Fruit fly (Drosophila melanogaster) whole organism, embryonic: ENCODE measurements around the gene SPARC.
A peak's percentile ranks its signal among the peaks of the same experiment; 100 is the strongest.

Experiments used
- Antp ChIP-seq: fragments of 200-800 bp; sonication (Bioruptor generic); optimal IDR thresholded peaks from 3 replicates; lab custom pipeline; 2016; ENCODE audit warnings: missing biosample characterization, missing genetic modification characterization
- Atf6 ChIP-seq: fragments of 200-800 bp; sonication (Bioruptor generic); IDR thresholded peaks from 2 replicates; pipeline ENCODE4 v1.3.6; 2022; ENCODE audit warnings: missing biosample characterization, missing genetic modification characterization
- CG10209 ChIP-seq: fragments of 200-800 bp; sonication (Bioruptor generic); optimal IDR thresholded peaks from 3 replicates; lab custom pipeline; 2017; ENCODE audit warnings: missing biosample characterization, mild to moderate bottlenecking, missing genetic modification characterization, missing genetic modification reagents
- CG13296 ChIP-seq: fragments of 200-800 bp; sonication (Bioruptor generic); optimal IDR thresholded peaks from 3 replicates; lab custom pipeline; 2018; ENCODE audit warnings: missing biosample characterization, mild to moderate bottlenecking, missing genetic modification characterization
- CG13424 ChIP-seq: fragments of 200-800 bp; sonication (Bioruptor generic); optimal IDR thresholded peaks from 2 replicates; lab custom pipeline; 2019; ENCODE audit warnings: missing biosample characterization, mild to moderate bottlenecking, missing genetic modification characterization, moderate library complexity
- CG13624 ChIP-seq: fragments of 200-800 bp; sonication (Bioruptor generic); optimal IDR thresholded peaks from 2 replicates; lab custom pipeline; 2016; ENCODE audit warnings: missing biosample characterization, missing genetic modification characterization
- CG14014 ChIP-seq: fragments of 200-800 bp; sonication (Bioruptor generic); IDR thresholded peaks from 2 replicates; pipeline ENCODE4 v1.3.6; 2022; ENCODE audit warnings: missing biosample characterization, missing genetic modification characterization
- CG16815 ChIP-seq: fragments of 200-800 bp; sonication (Bioruptor generic); optimal IDR thresholded peaks from 3 replicates; lab custom pipeline; 2017; ENCODE audit warnings: missing biosample characterization, mild to moderate bottlenecking, missing genetic modification characterization
- CG17829 ChIP-seq: fragments of 200-800 bp; optimal IDR thresholded peaks from 2 replicates; lab custom pipeline; 2019; ENCODE audit warnings: missing biosample characterization, mild to moderate bottlenecking, missing genetic modification characterization, moderate library complexity
- CG18619 ChIP-seq: fragments of 200-800 bp; sonication (Bioruptor generic); optimal IDR thresholded peaks from 3 replicates; lab custom pipeline; 2017; ENCODE audit warnings: missing biosample characterization, mild to moderate bottlenecking, missing genetic modification characterization
- CG18764 ChIP-seq: fragments of 200-800 bp; sonication (Bioruptor generic); optimal IDR thresholded peaks from 3 replicates; lab custom pipeline; 2016; ENCODE audit warnings: missing biosample characterization, missing genetic modification characterization
- CG32772 ChIP-seq: fragments of 200-800 bp; sonication (Bioruptor generic); IDR thresholded peaks from 2 replicates; pipeline ENCODE4 v1.3.6; 2022; ENCODE audit warnings: missing biosample characterization, missing genetic modification characterization
- CG3995 ChIP-seq: fragments of 200-800 bp; sonication (Bioruptor generic); optimal IDR thresholded peaks from 3 replicates; lab custom pipeline; 2016; ENCODE audit warnings: missing biosample characterization, missing genetic modification characterization
- CG4282 ChIP-seq: fragments of 200-800 bp; sonication (Bioruptor generic); optimal IDR thresholded peaks from 2 replicates; lab custom pipeline; 2016; ENCODE audit warnings: missing biosample characterization, missing genetic modification characterization
- CG4424 ChIP-seq: fragments of 200-800 bp; sonication (Bioruptor generic); optimal IDR thresholded peaks from 3 replicates; lab custom pipeline; 2016; ENCODE audit warnings: missing biosample characterization, missing genetic modification characterization
- CG5180 ChIP-seq: fragments of 200-800 bp; sonication (Bioruptor generic); optimal IDR thresholded peaks from 3 replicates; lab custom pipeline; 2017; ENCODE audit warnings: missing biosample characterization, missing genetic modification characterization, mild to moderate bottlenecking, moderate library complexity, missing genetic modification reagents
- CG6854 ChIP-seq: fragments of 200-800 bp; sonication (Bioruptor generic); optimal IDR thresholded peaks from 3 replicates; lab custom pipeline; 2017; ENCODE audit warnings: missing biosample characterization, mild to moderate bottlenecking, missing genetic modification characterization
- CG7839 ChIP-seq: fragments of 200-800 bp; sonication (Bioruptor generic); optimal IDR thresholded peaks from 3 replicates; lab custom pipeline; 2018; ENCODE audit warnings: missing biosample characterization, mild to moderate bottlenecking, missing genetic modification characterization, moderate library complexity
- CG8765 ChIP-seq: fragments of 200-800 bp; sonication (Bioruptor generic); IDR thresholded peaks from 2 replicates; pipeline ENCODE4 v1.3.6; 2022; ENCODE audit warnings: missing biosample characterization, missing genetic modification characterization
- CG9727 ChIP-seq: fragments of 200-800 bp; sonication (Bioruptor generic); optimal IDR thresholded peaks from 3 replicates; lab custom pipeline; 2017; ENCODE audit warnings: missing biosample characterization, mild to moderate bottlenecking, missing genetic modification characterization
- CG9797 ChIP-seq: fragments of 200-800 bp; sonication (Bioruptor generic); optimal IDR thresholded peaks from 3 replicates; lab custom pipeline; 2018; ENCODE audit warnings: missing biosample characterization, mild to moderate bottlenecking, missing genetic modification characterization
- Drgx ChIP-seq: fragments of 200-800 bp; sonication (Bioruptor generic); IDR thresholded peaks from 2 replicates; pipeline ENCODE4 v1.3.6; 2022; ENCODE audit warnings: missing biosample characterization, missing genetic modification characterization
- ERR ChIP-seq: fragments of 200-800 bp; sonication (Bioruptor generic); optimal IDR thresholded peaks from 2 replicates; lab custom pipeline; 2016; ENCODE audit warnings: missing biosample characterization, missing genetic modification characterization
- Gug ChIP-seq: fragments of 200-800 bp; sonication (Bioruptor generic); IDR thresholded peaks from 4 replicates; pipeline ENCODE4 v1.3.6; 2022; ENCODE audit warnings: missing biosample characterization, missing genetic modification characterization
- Nf-YA ChIP-seq: fragments of 200-800 bp; sonication (Bioruptor generic); IDR thresholded peaks from 2 replicates; pipeline ENCODE4 v1.3.6; 2022; ENCODE audit warnings: missing biosample characterization, missing genetic modification characterization
- Pdp1 ChIP-seq, 2 experiments: fragments of 200-800 bp; sonication (Bioruptor generic); optimal IDR thresholded peaks; 3 replicates each; lab custom pipeline; 2016; ENCODE audit warnings: missing biosample characterization in 2 of 2, missing genetic modification characterization in 2 of 2, mild to moderate bottlenecking in 1 of 2, moderate library complexity in 1 of 2
- Usf ChIP-seq: fragments of 200-800 bp; sonication (Bioruptor generic); optimal IDR thresholded peaks from 2 replicates; lab custom pipeline; 2017; ENCODE audit warnings: missing genotype, missing biosample characterization, missing genetic modification characterization
- ac ChIP-seq: fragments of 200-800 bp; sonication (Bioruptor generic); optimal IDR thresholded peaks from 3 replicates; lab custom pipeline; 2017; ENCODE audit warnings: missing biosample characterization, mild to moderate bottlenecking, missing genetic modification characterization
- ap ChIP-seq: fragments of 200-800 bp; sonication (Bioruptor generic); IDR thresholded peaks from 2 replicates; pipeline ENCODE4 v1.3.6; 2022; ENCODE audit warnings: missing biosample characterization, missing genetic modification characterization
- bab2 ChIP-seq: fragments of 200-800 bp; sonication (Bioruptor generic); optimal IDR thresholded peaks from 2 replicates; lab custom pipeline; 2016; ENCODE audit warnings: missing biosample characterization, missing genetic modification characterization
- bsh ChIP-seq, 2 experiments: fragments of 200-800 bp; sonication (Bioruptor generic); optimal IDR thresholded peaks; 2 replicates each; lab custom pipeline; 2017 to 2018; ENCODE audit warnings: mild to moderate bottlenecking in 2 of 2, missing biosample characterization in 2 of 2, missing genetic modification characterization in 2 of 2, moderate library complexity in 1 of 2
- cas ChIP-seq: fragments of 200-800 bp; sonication (Bioruptor generic); IDR thresholded peaks from 2 replicates; pipeline ENCODE4 v1.3.6; 2022; ENCODE audit warnings: missing biosample characterization, missing genetic modification characterization
- chif ChIP-seq, 2 experiments: fragments of 200-800 bp; sonication (Bioruptor generic); optimal IDR thresholded peaks; 3 replicates each; lab custom pipeline; 2016; ENCODE audit warnings: missing biosample characterization in 2 of 2, missing genetic modification characterization in 2 of 2
- ci ChIP-seq: fragments of 200-800 bp; sonication (Bioruptor generic); IDR thresholded peaks from 3 replicates; pipeline ENCODE4 v1.3.6; 2022; ENCODE audit warnings: missing biosample characterization, missing genetic modification characterization
- dimm ChIP-seq: fragments of 200-800 bp; sonication (Bioruptor generic); IDR thresholded peaks from 2 replicates; pipeline ENCODE4 v1.3.6; 2022; ENCODE audit warnings: missing biosample characterization, missing genetic modification characterization
- esg ChIP-seq: fragments of 200-800 bp; sonication (Bioruptor generic); conservative IDR thresholded peaks from 2 replicates; pipeline ENCODE4 v1.3.6; 2022; ENCODE audit warnings: missing biosample characterization, missing genetic modification characterization
- ewg ChIP-seq: fragments of 200-800 bp; sonication (Bioruptor generic); optimal IDR thresholded peaks from 3 replicates; lab custom pipeline; 2017; ENCODE audit warnings: mild to moderate bottlenecking, missing biosample characterization, missing genetic modification reagents, missing genetic modification characterization
- fd96Cb ChIP-seq: fragments of 200-800 bp; sonication (Bioruptor generic); optimal IDR thresholded peaks from 2 replicates; lab custom pipeline; 2018; ENCODE audit warnings: missing biosample characterization, mild to moderate bottlenecking, missing genetic modification characterization, moderate library complexity
- inv ChIP-seq: fragments of 200-800 bp; sonication (Bioruptor generic); IDR thresholded peaks from 2 replicates; pipeline ENCODE4 v1.3.6; 2022; ENCODE audit warnings: missing biosample characterization, missing genetic modification characterization; ENCODE audit not compliant: partially characterized antibody
- mam ChIP-seq: fragments of 200-800 bp; sonication (Bioruptor generic); optimal IDR thresholded peaks from 3 replicates; lab custom pipeline; 2016; ENCODE audit warnings: missing biosample characterization, missing genetic modification characterization
- nerfin-1 ChIP-seq: fragments of 200-800 bp; sonication (Bioruptor generic); optimal IDR thresholded peaks from 3 replicates; lab custom pipeline; 2019; ENCODE audit warnings: missing biosample characterization, mild to moderate bottlenecking, missing genetic modification characterization, moderate library complexity
- onecut ChIP-seq: fragments of 200-800 bp; sonication (Bioruptor generic); IDR thresholded peaks from 2 replicates; pipeline ENCODE4 v1.3.6; 2022; ENCODE audit warnings: missing biosample characterization, missing genetic modification characterization
- pan ChIP-seq, 4 experiments: fragments of >200 bp in 3 of 4; fragments of 200-800 bp in 1 of 4; sonication (Bioruptor generic) in 1 of 4; optimal IDR thresholded peaks in 3 of 4; IDR thresholded peaks in 1 of 4; 2 replicates each; pipeline versions ENCODE4 v1.3.6 to Lab custom; 2017 to 2022; ENCODE audit warnings: missing biosample characterization in 2 of 4, missing genetic modification characterization in 2 of 4, mixed read lengths in 1 of 4
- peb ChIP-seq: fragments of 200-800 bp; sonication (Bioruptor generic); IDR thresholded peaks from 2 replicates; pipeline ENCODE4 v1.3.6; 2022; ENCODE audit warnings: missing biosample characterization, missing genetic modification characterization
- stc ChIP-seq: fragments of 200-800 bp; sonication (Bioruptor generic); IDR thresholded peaks from 2 replicates; pipeline ENCODE4 v1.3.6; 2022; ENCODE audit warnings: missing biosample characterization, missing genetic modification characterization
- tio ChIP-seq: fragments of 200-800 bp; sonication (Bioruptor generic); optimal IDR thresholded peaks from 2 replicates; lab custom pipeline; 2017; ENCODE audit warnings: missing biosample characterization, missing genetic modification characterization, inconsistent platforms
- ttk ChIP-seq: fragments of 200-800 bp; sonication (Bioruptor generic); IDR thresholded peaks from 2 replicates; pipeline ENCODE4 v2.1.2; 2022; ENCODE audit warnings: missing biosample characterization, missing genetic modification characterization
- unpg ChIP-seq: fragments of 200-800 bp; sonication (Bioruptor generic); optimal IDR thresholded peaks from 3 replicates; lab custom pipeline; 2018; ENCODE audit warnings: missing biosample characterization, mild to moderate bottlenecking, missing genetic modification characterization, moderate library complexity
- zfh1 ChIP-seq: fragments of 200-800 bp; sonication (Bioruptor generic); IDR thresholded peaks from 3 replicates; pipeline ENCODE4 v1.3.6; 2022; ENCODE audit warnings: missing biosample characterization, missing genetic modification characterization

The SPARC gene

dm6 chr3R:26859228-26859627, 12.6 kb downstream of the SPARC start (continued):
- TF ChIP-seq CG14014 (GFP tag; lab: Robert Waterston, UW) (0 out of 2 replicates have a peak, but pooled peaks have one; percentile 45), Atf6 (GFP tag; lab: Robert Waterston, UW) (peak; percentile 47; the same call in 1 of the 2 replicates), CG18764 (GFP tag; lab: Kevin White, UChicago) (no peak), tio (no peak), CG13624 (GFP tag; lab: Kevin White, UChicago) (no peak), bsh (GFP tag; optimal IDR thresholded peaks at IDR 0.05; lab: Kevin White, UChicago) (peak in 1 of 2 experiments; percentile 15), CG32772 (GFP tag; lab: Robert Waterston, UW) (0 out of 2 replicates have a peak, but pooled peaks have one; percentile 40), cas (GFP tag; lab: Robert Waterston, UW) (0 out of 2 replicates have a peak, but pooled peaks have one; percentile 34), CG3995 (GFP tag; lab: Kevin White, UChicago) (no peak), CG7839 (tag; lab: Kevin White, UChicago) (peak; percentile 52), unpg (peak; percentile 38), CG16815 (GFP tag; lab: Kevin White, UChicago) (peak; percentile 7), ERR (GFP tag; lab: Kevin White, UChicago) (peak; percentile 70), CG17829 (tag; lab: Kevin White, UChicago) (peak; percentile 28), CG8765 (GFP tag; lab: Robert Waterston, UW) (no peak), stc (peak; percentile 64; the same call in 1 of the 2 replicates), fd96Cb (tag; lab: Kevin White, UChicago) (peak; percentile 16), CG13296 (GFP tag; lab: Kevin White, UChicago) (peak; percentile 5), CG6854 (GFP tag; lab: Kevin White, UChicago) (peak; percentile 43), CG9727 (GFP tag; lab: Kevin White, UChicago) (peak; percentile 59), CG5180 (peak; percentile 9), peb (peak; percentile 28; the same call in 1 of the 2 replicates), dimm (GFP tag; lab: Robert Waterston, UW) (no peak), mam (GFP tag; lab: Kevin White, UChicago) (peak; percentile 33), esg (GFP tag; lab: Robert Waterston, UW) (peak; percentile 34; the same call in 1 of the 2 replicates), CG9797 (no peak), CG18619 (peak; percentile 12), CG13424 (tag; lab: Kevin White, UChicago) (peak; percentile 18), nerfin-1 (no peak), Antp (GFP tag; lab: Kevin White, UChicago) (peak; percentile 72), pan (optimal IDR thresholded peaks at IDR 0.05; lab: Kevin White, UChicago) (no peak), pan (GFP tag; optimal IDR thresholded peaks at IDR 0.05 in 1 of 2, IDR thresholded peaks at IDR 0.05 in 1 of 2) (peak in 1 of 2 experiments; percentile 71), inv (GFP tag; lab: Robert Waterston, UW) (no peak), ci (GFP tag; lab: Robert Waterston, UW) (0 out of 3 replicates have a peak, but pooled peaks have one; percentile 38), chif (GFP tag; optimal IDR thresholded peaks at IDR 0.05; lab: Kevin White, UChicago) (peak in 1 of 2 experiments; percentile 14), ac (GFP tag; lab: Kevin White, UChicago) (peak; percentile 4), Usf (GFP tag; lab: Kevin White, UChicago) (no peak), ap (GFP tag; lab: Robert Waterston, UW) (0 out of 2 replicates have a peak, but pooled peaks have one; percentile 10), onecut (GFP tag; lab: Robert Waterston, UW) (peak; percentile 76), CG10209 (GFP tag; lab: Kevin White, UChicago) (peak; percentile 7), bab2 (GFP tag; lab: Kevin White, UChicago) (peak; percentile 22), Pdp1 (GFP tag; optimal IDR thresholded peaks at IDR 0.05; lab: Kevin White, UChicago) (peak in 1 of 2 experiments; percentile 66), ewg (peak; percentile 9), ttk (0 out of 2 replicates have a peak, but pooled peaks have one; percentile 38), CG4282 (no peak), Gug (GFP tag; lab: Robert Waterston, UW) (peak; percentile 53; the same call in 1 of the 4 replicates), CG4424 (GFP tag; lab: Kevin White, UChicago) (peak; percentile 30), zfh1 (0 out of 3 replicates have a peak, but pooled peaks have one; percentile 54), Nf-YA (peak; percentile 23; the same call in 1 of the 2 replicates), Drgx (GFP tag; lab: Robert Waterston, UW) (peak; percentile 54; the same call in 1 of the 2 replicates)
